Worm (Caenorhabditis elegans) whole organism, L4/young adult: Measurements from ENCODE around the gene aexr-3.

Experiments
- W03F9.2 ChIP-seq: fragments of 150-350 bp; optimal IDR thresholded peaks from 2 replicates; lab custom pipeline; 2014; ENCODE audit warnings: missing biosample characterization, missing genetic modification characterization
- dao-5 ChIP-seq: sonication (generic microtip); optimal IDR thresholded peaks from 2 replicates; lab custom pipeline; 2016; ENCODE audit warnings: missing genotype, missing genetic modification characterization, moderate library complexity, missing compliant biosample characterization
- him-1 ChIP-seq: sonication (generic microtip); optimal IDR thresholded peaks from 2 replicates; lab custom pipeline; 2016; ENCODE audit warnings: missing genotype, missing genetic modification reagents, missing genetic modification characterization, missing compliant biosample characterization

The aexr-3 gene

DNA sequence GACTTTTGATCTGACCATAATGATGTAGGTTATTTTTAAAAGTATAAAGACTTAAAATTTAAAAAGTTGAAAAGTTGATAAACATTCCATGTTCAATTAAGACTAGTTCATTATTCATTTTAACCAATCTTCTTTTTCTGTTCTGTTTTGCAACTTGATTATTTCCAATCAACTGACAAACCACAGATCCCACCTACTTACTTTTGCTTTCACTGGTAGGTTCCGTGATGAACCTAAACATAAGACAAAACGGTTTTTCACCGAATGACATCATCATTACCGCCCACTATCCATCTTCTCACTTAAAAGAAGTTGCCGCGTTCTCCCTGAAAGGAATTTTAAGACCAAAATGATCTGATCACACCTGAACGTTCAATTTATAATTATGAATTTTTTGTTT is 31.3 kb downstream of the aexr-3 start:
- TF ChIP-seq him-1 (tag; lab: Kevin White, UChicago) = no peak
- TF ChIP-seq dao-5 (tag; lab: Kevin White, UChicago) = no peak
- no peak for TF ChIP-seq W03F9.2 (tag; lab: Kevin White, UChicago)

DNA sequence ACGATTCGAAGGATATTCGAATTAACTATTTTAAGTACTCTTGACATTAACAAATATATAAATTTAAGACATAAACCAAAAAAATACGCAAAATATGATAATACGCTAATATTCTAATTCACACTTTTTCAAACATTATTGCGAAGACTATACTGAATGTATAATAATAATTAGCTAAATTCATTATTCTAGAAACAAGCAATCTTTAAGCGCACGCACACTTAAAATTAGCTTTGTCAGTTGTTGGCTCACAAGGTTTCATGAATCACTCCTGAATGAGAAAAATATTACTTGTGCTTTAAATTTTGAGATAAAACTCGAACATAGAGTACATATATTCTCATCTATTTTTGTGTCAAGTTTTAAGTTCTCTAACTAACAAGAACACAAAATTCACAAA is 34.1 kb downstream of the aexr-3 start:
- TF ChIP-seq him-1 (tag; lab: Kevin White, UChicago) = no peak
- no peak for TF ChIP-seq dao-5 (tag; lab: Kevin White, UChicago)
- TF ChIP-seq W03F9.2 (tag; lab: Kevin White, UChicago) = no peak

DNA sequence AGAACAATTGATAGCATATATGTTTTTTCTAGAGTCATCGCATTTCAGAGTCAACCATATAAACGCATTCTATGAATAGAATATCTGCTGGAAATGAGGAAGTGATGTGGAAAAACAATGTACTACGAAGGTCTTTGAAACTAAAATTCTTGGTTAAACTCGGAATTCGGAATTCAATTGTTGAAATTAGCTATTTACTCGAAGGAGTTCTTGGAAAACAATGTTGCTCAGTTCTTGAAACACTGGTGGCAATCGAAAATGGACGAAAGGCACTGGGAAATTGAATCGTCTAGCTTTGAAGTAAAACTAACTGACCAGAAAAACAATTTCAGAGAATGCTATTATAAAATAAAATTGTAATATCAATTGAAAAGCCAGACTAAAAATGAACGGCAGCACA is 34.6 kb downstream of the aexr-3 start:
- no peak for TF ChIP-seq him-1 (tag; lab: Kevin White, UChicago)
- no peak for TF ChIP-seq dao-5 (tag; lab: Kevin White, UChicago)
- no peak for TF ChIP-seq W03F9.2 (tag; lab: Kevin White, UChicago)

DNA sequence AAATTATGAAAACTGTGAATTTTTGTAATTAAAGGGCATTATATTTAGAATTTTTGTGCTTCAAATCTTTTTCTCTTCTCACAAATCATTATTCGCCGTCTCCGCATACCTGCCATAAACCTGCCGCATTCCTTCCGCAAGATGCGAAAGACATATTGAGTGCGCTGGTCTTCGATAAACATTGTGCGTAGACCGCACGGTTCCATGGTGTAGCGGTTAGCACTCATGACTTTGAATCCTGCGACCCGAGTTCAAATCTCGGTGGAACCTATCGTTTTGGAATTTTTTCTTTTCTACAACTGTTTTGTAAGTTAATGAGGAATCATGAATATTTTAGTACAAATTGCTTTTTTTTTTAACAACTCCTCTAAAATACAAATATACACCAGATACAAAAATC is 35.5 kb downstream of the aexr-3 start:
- no peak for TF ChIP-seq dao-5 (tag; lab: Kevin White, UChicago)
- TF ChIP-seq W03F9.2 (tag; lab: Kevin White, UChicago) = no peak
- TF ChIP-seq him-1 (tag; lab: Kevin White, UChicago) = no peak

DNA sequence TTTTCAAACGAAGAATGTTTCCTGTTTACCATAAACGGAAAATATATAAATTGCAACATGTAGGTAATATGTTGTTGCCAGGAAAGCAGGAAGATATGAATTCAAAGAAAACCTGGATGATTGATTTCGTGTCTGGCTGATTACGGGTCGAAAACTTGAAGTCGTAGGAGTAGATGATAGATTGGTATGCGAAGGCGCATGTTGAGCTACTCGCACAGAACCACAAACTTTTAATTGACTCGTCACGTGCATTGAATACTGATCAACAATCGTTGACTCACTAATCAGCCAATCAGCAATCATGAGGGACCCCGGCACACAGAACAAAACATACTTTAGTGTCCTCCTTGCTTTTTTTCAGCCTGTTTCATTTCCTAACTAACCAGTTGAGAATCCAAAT is 39.7 kb downstream of the aexr-3 start:
- no peak for TF ChIP-seq dao-5 (tag; lab: Kevin White, UChicago)
- TF ChIP-seq him-1 (tag; lab: Kevin White, UChicago) = no peak
- no peak for TF ChIP-seq W03F9.2 (tag; lab: Kevin White, UChicago)

DNA sequence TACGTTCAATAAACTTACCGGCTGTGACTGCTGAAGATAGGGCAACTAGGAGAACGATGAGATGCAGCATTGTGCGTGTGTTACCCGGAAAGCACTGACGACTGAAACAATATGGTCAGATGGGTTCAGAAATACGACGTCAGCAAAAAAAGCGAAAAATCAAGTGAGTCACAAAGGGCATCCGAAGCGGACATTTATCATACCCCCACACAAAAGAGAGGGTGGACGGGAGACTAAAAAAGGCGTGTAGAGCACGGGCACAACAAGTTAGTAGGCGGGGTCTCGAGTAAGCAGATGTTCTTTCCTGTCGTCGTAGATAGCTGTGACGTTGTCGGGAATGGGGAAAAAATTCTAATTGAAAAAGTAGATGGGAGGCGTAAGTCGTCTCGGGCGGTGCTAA is 41.6 kb downstream of the aexr-3 start, which contains the start of gene nlp-14:
Gene nlp-14 (minus strand): TSS at position 101 of the 400 bp plus-strand sequence.
- TF ChIP-seq W03F9.2 (tag; lab: Kevin White, UChicago) (no peak), him-1 (tag; lab: Kevin White, UChicago) (no peak), dao-5 (tag; lab: Kevin White, UChicago) (no peak)

DNA sequence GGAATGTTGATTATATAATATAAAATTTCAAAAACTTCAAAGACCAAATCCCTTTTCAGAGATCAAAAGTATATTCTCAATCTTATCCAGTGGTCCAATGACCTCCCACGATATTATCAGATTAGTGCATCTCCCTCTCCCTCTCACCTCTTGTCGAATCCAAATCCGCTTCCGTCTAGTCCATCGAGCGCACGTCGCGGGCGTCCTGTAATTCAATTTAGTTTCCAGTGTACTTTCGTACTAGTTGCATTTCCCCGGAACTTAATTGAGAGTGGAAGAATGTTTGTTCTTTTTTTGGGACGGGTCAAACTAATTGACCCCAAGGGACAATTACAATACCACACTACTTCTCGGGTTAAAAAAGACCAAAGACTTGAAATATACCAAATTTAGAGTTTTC is 42.2 kb downstream of the aexr-3 start:
- TF ChIP-seq him-1 (tag; lab: Kevin White, UChicago) = no peak
- TF ChIP-seq W03F9.2 (tag; lab: Kevin White, UChicago) = no peak
- no peak for TF ChIP-seq dao-5 (tag; lab: Kevin White, UChicago)

DNA sequence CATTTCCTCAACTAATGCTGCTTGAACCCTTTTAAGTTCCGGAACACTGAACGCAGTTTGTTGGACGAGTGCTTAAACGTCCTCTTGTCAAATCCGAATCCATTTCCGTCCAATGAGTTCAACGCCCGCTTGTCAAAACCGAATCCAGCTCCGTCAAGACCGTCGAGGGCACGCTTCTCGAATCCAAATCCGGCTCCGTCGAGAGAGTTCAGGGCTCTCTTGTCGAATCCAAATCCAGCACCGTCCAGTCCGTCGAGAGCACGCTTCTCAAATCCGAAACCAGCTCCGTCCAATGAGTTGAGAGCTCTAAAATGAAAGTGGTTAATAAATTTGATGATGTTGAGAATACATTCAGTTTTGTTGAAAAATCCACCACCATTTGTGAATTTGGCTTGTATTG is 43.2 kb downstream of the aexr-3 start:
- no peak for TF ChIP-seq W03F9.2 (tag; lab: Kevin White, UChicago)
- TF ChIP-seq him-1 (tag; lab: Kevin White, UChicago) = no peak
- no peak for TF ChIP-seq dao-5 (tag; lab: Kevin White, UChicago)

DNA sequence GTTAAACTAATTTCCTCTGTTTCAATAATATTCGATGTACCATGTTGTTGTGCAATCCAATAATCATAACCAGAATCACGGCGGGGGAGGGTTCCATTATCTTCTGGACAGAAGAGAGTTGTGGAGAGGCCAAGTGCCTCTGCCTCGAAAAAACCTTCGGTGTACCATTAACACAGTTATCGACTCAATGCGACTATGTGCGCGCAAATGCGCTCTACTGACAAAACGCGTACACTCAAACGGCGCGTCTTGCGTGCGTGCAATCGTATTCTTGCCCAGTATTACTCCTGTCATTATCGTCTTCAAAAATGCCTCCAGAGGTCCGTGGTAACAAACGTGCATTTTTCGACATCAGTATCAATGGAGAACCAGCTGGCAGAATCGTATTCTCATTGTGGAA is 49.9 kb downstream of the aexr-3 start, which contains the start of gene cyn-8:
Gene cyn-8 (plus strand): TSS at position 217 of the 400 bp plus-strand sequence.
- TF ChIP-seq W03F9.2 (tag; lab: Kevin White, UChicago) = no peak
- TF ChIP-seq dao-5 (tag; lab: Kevin White, UChicago) = no peak
- no peak for TF ChIP-seq him-1 (tag; lab: Kevin White, UChicago)
